Worm (Caenorhabditis elegans): Measurements from ENCODE around the gene gbf-1.

- TF ChIP-seq nhr-77 (tag; optimal IDR thresholded peaks at IDR 0.05) (no peak), nhr-28 (tag; optimal IDR thresholded peaks at IDR 0.05) (no peak), ztf-4 (tag; optimal IDR thresholded peaks at IDR 0.05) (no peak), elt-3 (tag; optimal IDR thresholded peaks at IDR 0.05) (no peak), unc-62 (GFP tag; optimal IDR thresholded peaks at IDR 0.05) (no peak), egl-5 (tag; optimal IDR thresholded peaks at IDR 0.05) (no peak), tbx-2 (tag; optimal IDR thresholded peaks at IDR 0.05) (no peak), hmg-11 (tag; optimal IDR thresholded peaks at IDR 0.05) (no peak), nfya-1 (tag; optimal IDR thresholded peaks at IDR 0.05; ENCODE audit: insufficient read depth) (no peak)
Observed at ce11 chrIII:11730850-11731249, 42.6 kb downstream of the gbf-1 start.
